Worm (Caenorhabditis elegans) whole organism, L4 larva: ENCODE results near the gene his-24.

ENCODE experiments used
- F10B5.3 ChIP-seq: sonication (generic microtip); optimal IDR thresholded peaks from 2 replicates; lab custom pipeline; 2016; ENCODE audit warnings: mild to moderate bottlenecking, missing genetic modification characterization, missing compliant biosample characterization
- F44E2.7 ChIP-seq: fragments of 200-800 bp; sonication (Bioruptor generic); IDR thresholded peaks from 2 replicates; pipeline ENCODE4 v2.1.2; 2022; ENCODE audit warnings: missing genetic modification characterization, missing compliant biosample characterization
- T20F7.1 ChIP-seq: fragments of 200-800 bp; sonication (Bioruptor generic); optimal IDR thresholded peaks from 2 replicates; lab custom pipeline; 2018; ENCODE audit warnings: mild to moderate bottlenecking, missing genetic modification characterization, missing compliant biosample characterization
- T26A8.4 ChIP-seq: fragments of 200-800 bp; sonication (Bioruptor generic); IDR thresholded peaks from 2 replicates; pipeline ENCODE4 v1.3.6; 2022; ENCODE audit warnings: missing genetic modification characterization, missing compliant biosample characterization
- Y75B8A.6 ChIP-seq: fragments of 200-800 bp; sonication (Bioruptor generic); IDR thresholded peaks from 2 replicates; pipeline ENCODE4 v1.3.6; 2022; ENCODE audit warnings: missing genetic modification reagents, missing genetic modification characterization, missing compliant biosample characterization
- ZK546.5 ChIP-seq, 2 experiments: sonication (generic microtip); optimal IDR thresholded peaks; 2 replicates each; lab custom pipeline; 2017; ENCODE audit warnings: missing biosample characterization in 2 of 2, missing genetic modification characterization in 2 of 2
- aha-1 ChIP-seq: fragments of 150-350 bp; peaks from one replicate; lab custom pipeline; 2014; ENCODE audit warnings: missing biosample characterization, missing genetic modification characterization
- aly-2 ChIP-seq: sonication (generic microtip); optimal IDR thresholded peaks from 2 replicates; lab custom pipeline; 2018; ENCODE audit warnings: missing biosample characterization, missing genetic modification characterization
- arid-1 ChIP-seq: fragments of 200-800 bp; sonication (Bioruptor generic); conservative IDR thresholded peaks from 2 replicates; pipeline ENCODE4 v1.3.6; 2022; ENCODE audit warnings: missing genetic modification reagents, missing genetic modification characterization, missing compliant biosample characterization
- attf-4 ChIP-seq: sonication (generic microtip); optimal IDR thresholded peaks from 3 replicates; lab custom pipeline; 2017; ENCODE audit warnings: missing biosample characterization, missing genetic modification characterization
- ceh-20 ChIP-seq: fragments of 200-800 bp; sonication (Bioruptor generic); IDR thresholded peaks from 2 replicates; pipeline ENCODE4 v1.3.6; 2022; ENCODE audit warnings: missing genetic modification reagents, missing genetic modification characterization, missing compliant biosample characterization
- ces-1 ChIP-seq: fragments of 150-350 bp; sonication (generic microtip); optimal IDR thresholded peaks from 4 replicates; lab custom pipeline; 2014; ENCODE audit warnings: missing biosample characterization, missing genetic modification reagents, missing genetic modification characterization
- cey-2 ChIP-seq: sonication (generic microtip); optimal IDR thresholded peaks from 3 replicates; lab custom pipeline; 2017; ENCODE audit warnings: missing genetic modification characterization, mild to moderate bottlenecking, missing compliant biosample characterization, antibody characterized with exemption, borderline replicate concordance; ENCODE audit not compliant: insufficient read depth
- ctbp-1 ChIP-seq: fragments of 200-800 bp; sonication (Bioruptor generic); IDR thresholded peaks from 2 replicates; pipeline ENCODE4 v1.3.6; 2022; ENCODE audit warnings: missing genetic modification reagents, missing genetic modification characterization, missing compliant biosample characterization
- daf-12 ChIP-seq: fragments of 150-350 bp; optimal IDR thresholded peaks from 2 replicates; lab custom pipeline; 2014; ENCODE audit warnings: missing biosample characterization, missing genetic modification reagents, missing genetic modification characterization
- daf-8 ChIP-seq: fragments of 200-800 bp; sonication (Bioruptor generic); IDR thresholded peaks from 2 replicates; pipeline ENCODE4 v1.3.6; 2022; ENCODE audit warnings: missing genetic modification characterization, missing compliant biosample characterization
- dmd-6 ChIP-seq: fragments of 200-800 bp; sonication (Bioruptor generic); IDR thresholded peaks from 2 replicates; pipeline ENCODE4 v1.3.6; 2022; ENCODE audit warnings: missing genetic modification reagents, missing genetic modification characterization, missing compliant biosample characterization
- dmd-8 ChIP-seq: fragments of 200-800 bp; sonication (Bioruptor generic); IDR thresholded peaks from 2 replicates; pipeline ENCODE4 v1.3.6; 2022; ENCODE audit warnings: missing genetic modification characterization, missing compliant biosample characterization
- dpl-1 ChIP-seq: fragments of 150-350 bp; optimal IDR thresholded peaks from 2 replicates; lab custom pipeline; 2014; ENCODE audit warnings: missing biosample characterization, missing genetic modification reagents, missing genetic modification characterization
- duxl-1 ChIP-seq: sonication (generic microtip); optimal IDR thresholded peaks from 2 replicates; lab custom pipeline; 2016; ENCODE audit warnings: mild to moderate bottlenecking, missing genetic modification characterization, moderate library complexity, missing compliant biosample characterization; ENCODE audit not compliant: poor library complexity
- dve-1 ChIP-seq: sonication (generic microtip); optimal IDR thresholded peaks from 2 replicates; lab custom pipeline; 2017; ENCODE audit warnings: antibody characterized with exemption, mild to moderate bottlenecking, missing genetic modification characterization, missing compliant biosample characterization; ENCODE audit not compliant: insufficient read depth
- hlh-30 ChIP-seq: sonication (generic microtip); optimal IDR thresholded peaks from 2 replicates; lab custom pipeline; 2017; ENCODE audit warnings: antibody characterized with exemption, mild to moderate bottlenecking, missing genetic modification characterization, missing compliant biosample characterization; ENCODE audit not compliant: insufficient read depth
- jun-1 ChIP-seq: fragments of 150-350 bp; optimal IDR thresholded peaks from 2 replicates; lab custom pipeline; 2014; ENCODE audit warnings: missing biosample characterization, missing genetic modification reagents, missing genetic modification characterization
- lim-7 ChIP-seq: fragments of 200-800 bp; sonication (Bioruptor generic); IDR thresholded peaks from 2 replicates; pipeline ENCODE4 v1.3.6; 2022; ENCODE audit warnings: missing genetic modification characterization, missing compliant biosample characterization
- lin-1 ChIP-seq: fragments of 200-800 bp; sonication (Bioruptor generic); IDR thresholded peaks from 2 replicates; pipeline ENCODE4 v1.3.6; 2022; ENCODE audit warnings: missing genetic modification reagents, missing genetic modification characterization, missing compliant biosample characterization
- lin-13 ChIP-seq: fragments of 150-350 bp; optimal IDR thresholded peaks from 2 replicates; lab custom pipeline; 2014; ENCODE audit warnings: missing biosample characterization, missing genetic modification reagents, missing genetic modification characterization
- lin-39 ChIP-seq: fragments of 150-350 bp; optimal IDR thresholded peaks from 2 replicates; lab custom pipeline; 2014; ENCODE audit warnings: missing biosample characterization, missing genetic modification reagents, missing genetic modification characterization
- lir-3 ChIP-seq: sonication (generic microtip); optimal IDR thresholded peaks from 2 replicates; lab custom pipeline; 2016; ENCODE audit warnings: mild to moderate bottlenecking, missing genetic modification characterization, missing compliant biosample characterization
- mep-1 ChIP-seq: fragments of 150-350 bp; sonication (generic microtip); optimal IDR thresholded peaks from 3 replicates; lab custom pipeline; 2014; ENCODE audit warnings: missing biosample characterization, missing genetic modification characterization
- mxl-3 ChIP-seq: fragments of 200-800 bp; sonication (Bioruptor generic); optimal IDR thresholded peaks from 2 replicates; lab custom pipeline; 2018; ENCODE audit warnings: mild to moderate bottlenecking, missing genetic modification characterization, missing compliant biosample characterization
- nhr-11 ChIP-seq: fragments of 150-350 bp; optimal IDR thresholded peaks from 2 replicates; lab custom pipeline; 2014; ENCODE audit warnings: missing biosample characterization, missing genetic modification characterization
- nhr-111 ChIP-seq: fragments of 200-800 bp; sonication (Bioruptor generic); optimal IDR thresholded peaks from 2 replicates; lab custom pipeline; 2018; ENCODE audit warnings: mild to moderate bottlenecking, missing genetic modification characterization, missing compliant biosample characterization
- nhr-237 ChIP-seq: sonication (generic microtip); optimal IDR thresholded peaks from 2 replicates; lab custom pipeline; 2017; ENCODE audit warnings: missing biosample characterization, missing genetic modification characterization
- nhr-25 ChIP-seq: sonication (generic microtip); optimal IDR thresholded peaks from 2 replicates; lab custom pipeline; 2017; ENCODE audit warnings: missing genetic modification characterization, mild to moderate bottlenecking, missing compliant biosample characterization, antibody characterized with exemption, moderate library complexity, borderline replicate concordance; ENCODE audit not compliant: insufficient read depth
- nhr-28 ChIP-seq: fragments of 150-350 bp; optimal IDR thresholded peaks from 2 replicates; lab custom pipeline; 2014; ENCODE audit warnings: missing biosample characterization, missing genetic modification characterization
- nhr-42 ChIP-seq: fragments of 200-800 bp; sonication (Bioruptor generic); IDR thresholded peaks from 2 replicates; pipeline ENCODE4 v1.3.6; 2022; ENCODE audit warnings: missing genetic modification characterization, missing compliant biosample characterization
- nhr-48 ChIP-seq: sonication (generic microtip); optimal IDR thresholded peaks from 2 replicates; lab custom pipeline; 2016; ENCODE audit warnings: mild to moderate bottlenecking, missing genetic modification characterization, missing compliant biosample characterization
- pha-4 ChIP-seq, 2 experiments: fragments of 150-350 bp in 1 of 2; fragments of 200-800 bp in 1 of 2; sonication (Bioruptor generic) in 1 of 2; IDR thresholded peaks in 1 of 2; optimal IDR thresholded peaks in 1 of 2; 2 replicates each; pipeline versions ENCODE4 v1.3.6 to Lab custom; 2014 to 2022; ENCODE audit warnings: missing genetic modification characterization in 2 of 2, missing genetic modification reagents in 2 of 2, missing biosample characterization in 1 of 2, missing compliant biosample characterization in 1 of 2
- php-3 ChIP-seq: fragments of 200-800 bp; sonication (Bioruptor generic); IDR thresholded peaks from 2 replicates; pipeline ENCODE4 v1.3.6; 2022; ENCODE audit warnings: missing genetic modification reagents, missing genetic modification characterization, missing compliant biosample characterization
- rbr-2 ChIP-seq: sonication (generic microtip); optimal IDR thresholded peaks from 2 replicates; lab custom pipeline; 2016; ENCODE audit warnings: missing genotype, missing genetic modification characterization, missing compliant biosample characterization
- sdz-12 ChIP-seq: fragments of 200-800 bp; sonication (Bioruptor generic); optimal IDR thresholded peaks from 2 replicates; lab custom pipeline; 2018; ENCODE audit warnings: mild to moderate bottlenecking, missing genetic modification characterization, missing compliant biosample characterization
- set-16 ChIP-seq: fragments of 200-800 bp; sonication (Bioruptor generic); IDR thresholded peaks from 2 replicates; pipeline ENCODE4 v1.3.6; 2022; ENCODE audit warnings: missing genetic modification reagents, missing genetic modification characterization, missing compliant biosample characterization
- skn-1 ChIP-seq: fragments of 150-350 bp; optimal IDR thresholded peaks from 2 replicates; lab custom pipeline; 2014; ENCODE audit warnings: missing biosample characterization, missing genetic modification characterization
- snpc-4 ChIP-seq: fragments of 150-350 bp; optimal IDR thresholded peaks from 2 replicates; lab custom pipeline; 2014; ENCODE audit warnings: missing biosample characterization, missing genetic modification characterization
- spr-1 ChIP-seq: sonication (generic microtip); optimal IDR thresholded peaks from 2 replicates; lab custom pipeline; 2016; ENCODE audit warnings: mild to moderate bottlenecking, missing genetic modification characterization, missing compliant biosample characterization
- spr-3 ChIP-seq: fragments of 200-800 bp; sonication (Bioruptor generic); optimal IDR thresholded peaks from 2 replicates; lab custom pipeline; 2018; ENCODE audit warnings: mild to moderate bottlenecking, missing genetic modification characterization, missing compliant biosample characterization
- zag-1 ChIP-seq: fragments of 150-350 bp; optimal IDR thresholded peaks from 2 replicates; lab custom pipeline; 2014; ENCODE audit warnings: missing biosample characterization, missing genetic modification characterization
- zfp-2 ChIP-seq: sonication (generic microtip); optimal IDR thresholded peaks from 2 replicates; lab custom pipeline; 2016; ENCODE audit warnings: mild to moderate bottlenecking, missing genetic modification characterization, missing compliant biosample characterization
- ztf-11 ChIP-seq: fragments of 150-350 bp; optimal IDR thresholded peaks from 2 replicates; lab custom pipeline; 2014; ENCODE audit warnings: missing biosample characterization, missing genetic modification characterization

Gene his-24

DNA sequence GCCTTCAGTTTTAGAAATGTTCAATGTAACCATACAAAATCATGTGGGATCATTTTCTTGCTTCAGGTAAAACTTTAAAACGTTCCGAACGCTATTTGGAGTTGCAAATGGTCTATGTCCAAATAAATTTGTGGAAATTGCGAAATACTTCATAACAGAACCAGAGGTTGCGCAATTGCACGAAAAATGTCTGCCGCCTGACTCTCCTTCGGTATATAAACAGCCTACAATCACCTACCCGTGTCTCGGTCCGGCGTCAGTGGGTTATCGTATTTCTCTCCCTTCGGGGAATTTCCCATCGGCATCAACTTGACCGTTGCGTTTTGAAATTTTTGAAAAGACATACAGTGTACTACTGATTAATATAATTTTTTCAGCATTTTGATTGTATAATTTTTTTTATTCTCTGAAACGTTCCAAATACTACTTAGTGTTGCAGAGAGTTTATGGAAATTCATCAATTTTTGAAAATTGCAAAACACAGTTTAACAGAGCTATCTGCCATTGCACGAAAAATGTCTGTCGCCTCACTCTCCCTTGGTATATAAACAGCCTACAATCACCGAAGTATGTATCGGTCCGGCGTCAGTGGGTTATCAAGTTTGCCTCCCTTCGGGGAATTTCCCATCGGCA lies 13.2 kb upstream of the his-24 start (continued):
- TF ChIP-seq F10B5.3 (tag; lab: Kevin White, UChicago) (peak; percentile 11), dmd-8 (GFP tag; lab: Robert Waterston, UW) (peak; percentile 59; the same call in 1 of the 2 replicates), sdz-12 (GFP tag; lab: Kevin White, UChicago) (peak; percentile 39), skn-1 (tag; lab: Kevin White, UChicago) (no peak), aly-2 (tag; lab: Kevin White, UChicago) (no peak), zfp-2 (no peak), attf-4 (no peak), ces-1 (no peak), Y75B8A.6 (GFP tag; lab: Robert Waterston, UW) (no peak), set-16 (GFP tag; lab: Robert Waterston, UW) (no peak), nhr-42 (GFP tag; lab: Robert Waterston, UW) (0 out of 2 replicates have a peak, but pooled peaks have one; percentile 57), spr-1 (tag; lab: Kevin White, UChicago) (peak; percentile 41), dmd-6 (GFP tag; lab: Robert Waterston, UW) (peak; percentile 63), dpl-1 (no peak), duxl-1 (tag; lab: Kevin White, UChicago) (peak; percentile 88), cey-2 (tag; lab: Kevin White, UChicago) (no peak), nhr-28 (tag; lab: Kevin White, UChicago) (peak; percentile 52), nhr-237 (tag; lab: Kevin White, UChicago) (no peak), ZK546.5 (tag; optimal IDR thresholded peaks at IDR 0.05; lab: Kevin White, UChicago) (no peak), F44E2.7 (0 out of 2 replicates have a peak, but pooled peaks have one; percentile 12), pha-4 (GFP tag; IDR thresholded peaks at IDR 0.05; lab: Robert Waterston, UW) (peak; percentile 76; the same call in 1 of the 2 replicates), pha-4 (tag; optimal IDR thresholded peaks at IDR 0.05; lab: Kevin White, UChicago) (no peak), lin-13 (GFP tag; lab: Kevin White, UChicago) (peak; percentile 11), hlh-30 (peak; percentile 61), nhr-25 (tag; lab: Kevin White, UChicago) (no peak), daf-8 (GFP tag; lab: Robert Waterston, UW) (0 out of 2 replicates have a peak, but pooled peaks have one; percentile 54), rbr-2 (tag; lab: Kevin White, UChicago) (peak; percentile 59), mep-1 (tag; lab: Kevin White, UChicago) (no peak), T26A8.4 (GFP tag; lab: Robert Waterston, UW) (0 out of 2 replicates have a peak, but pooled peaks have one; percentile 67), zag-1 (tag; lab: Kevin White, UChicago) (no peak), nhr-111 (GFP tag; lab: Kevin White, UChicago) (peak; percentile 63), daf-12 (tag; lab: Kevin White, UChicago) (no peak), jun-1 (no peak), aha-1 (tag; lab: Kevin White, UChicago) (peak; percentile 85), php-3 (peak; percentile 61; the same call in 1 of the 2 replicates), snpc-4 (tag; lab: Kevin White, UChicago) (peak; percentile 93), ctbp-1 (GFP tag; lab: Robert Waterston, UW) (peak; percentile 60; the same call in 1 of the 2 replicates), T20F7.1 (GFP tag; lab: Kevin White, UChicago) (peak; percentile 23), lir-3 (tag; lab: Kevin White, UChicago) (peak; percentile 28), dve-1 (tag; lab: Kevin White, UChicago) (no peak), ztf-11 (tag; lab: Kevin White, UChicago) (no peak), lim-7 (GFP tag; lab: Robert Waterston, UW) (peak; percentile 68; the same call in 1 of the 2 replicates), mxl-3 (peak; percentile 36), nhr-48 (tag; lab: Kevin White, UChicago) (peak; percentile 47), arid-1 (GFP tag; lab: Robert Waterston, UW) (no peak), ceh-20 (GFP tag; lab: Robert Waterston, UW) (no peak; the same call in 1 of the 2 replicates), lin-39 (tag; lab: Kevin White, UChicago) (no peak), spr-3 (GFP tag; lab: Kevin White, UChicago) (peak; percentile 73), lin-1 (GFP tag; lab: Robert Waterston, UW) (no peak), nhr-11 (tag; lab: Kevin White, UChicago) (no peak)
